Worm (Caenorhabditis elegans): ENCODE data around the gene vps-37.
A peak's percentile ranks its signal among the peaks of the same experiment; 100 is the strongest.

The vps-37 gene

ce11 chrV:5591887-5592286 is 613 bp upstream of the vps-37 start (continued):
- TF ChIP-seq mes-2 (tag; optimal IDR thresholded peaks at IDR 0.05; ENCODE audit: poor library complexity, severe bottlenecking) (peak; percentile 10), F44E2.7 (GFP tag; IDR thresholded peaks at IDR 0.05) (0 out of 2 replicates have a peak, but pooled peaks have one; percentile 19), dmd-6 (GFP tag; IDR thresholded peaks at IDR 0.05) (no peak), aly-2 (tag; optimal IDR thresholded peaks at IDR 0.05) (no peak), lin-15B (tag; optimal IDR thresholded peaks at IDR 0.05) (no peak), nhr-237 (tag; optimal IDR thresholded peaks at IDR 0.05) (no peak), zfp-3 (GFP tag; conservative IDR thresholded peaks at IDR 0.05) (peak; percentile 30; the same call in 1 of the 2 replicates), pha-4 (GFP tag; IDR thresholded peaks at IDR 0.05) (peak; percentile 83; the same call in 1 of the 2 replicates), pha-4 (tag; optimal IDR thresholded peaks at IDR 0.05) (no peak), nhr-76 (tag; optimal IDR thresholded peaks at IDR 0.05) (no peak), attf-4 (tag; optimal IDR thresholded peaks at IDR 0.05) (no peak), ZK546.5 (tag; optimal IDR thresholded peaks at IDR 0.05) (no peak), nhr-102 (tag; optimal IDR thresholded peaks at IDR 0.05) (no peak), nhr-111 (GFP tag; optimal IDR thresholded peaks at IDR 0.05) (peak; percentile 76), madf-5 (GFP tag; IDR thresholded peaks at IDR 0.05) (peak; percentile 78 to 94; a peak in 3 of 4 replicates), Y105C5A.15 (GFP tag; IDR thresholded peaks at IDR 0.05) (peak; percentile 99), spr-3 (GFP tag; optimal IDR thresholded peaks at IDR 0.05) (peak; percentile 2), gei-8 (GFP tag; optimal IDR thresholded peaks at IDR 0.05) (peak; percentile 77), unc-130 (GFP tag; optimal IDR thresholded peaks at IDR 0.05) (peak; percentile 33), saeg-2 (GFP tag; IDR thresholded peaks at IDR 0.05) (0 out of 2 replicates have a peak, but pooled peaks have one; percentile 52), F37D6.2 (tag; optimal IDR thresholded peaks at IDR 0.05) (no peak)

ce11 chrV:5593406-5593805 is 906 bp downstream of the vps-37 start, which contains the start of gene mrpl-48:
mrpl-48 (plus strand) TSS chrV:5593706.
- TF ChIP-seq nhr-48 (tag; optimal IDR thresholded peaks at IDR 0.05) (no peak), madf-5 (GFP tag; IDR thresholded peaks at IDR 0.05) (no peak), zfp-2 (tag; optimal IDR thresholded peaks at IDR 0.05) (no peak), hif-1 (tag; optimal IDR thresholded peaks at IDR 0.05) (no peak), fkh-10 (GFP tag; optimal IDR thresholded peaks at IDR 0.05) (no peak), ces-1 (GFP tag; optimal IDR thresholded peaks at IDR 0.05) (no peak), zfp-3 (GFP tag; conservative IDR thresholded peaks at IDR 0.05) (no peak)

- TF ChIP-seq Y105C5A.15 (GFP tag; IDR thresholded peaks at IDR 0.05): no peak
- no peak for TF ChIP-seq dve-1 (tag; optimal IDR thresholded peaks at IDR 0.05; ENCODE audit: insufficient read depth)
- TF ChIP-seq lim-7 (GFP tag; IDR thresholded peaks at IDR 0.05): no peak
- TF ChIP-seq aha-1 (tag): peak; percentile 44
These were observed 1.8 kb downstream of the vps-37 start, which contains the start of gene crn-2 for ce11 chrV:5594315-5594714. crn-2 (plus strand) TSS chrV:5594615.

- TF ChIP-seq snpc-4 (tag; optimal IDR thresholded peaks at IDR 0.05) (peak; percentile 6), dpl-1 (GFP tag; optimal IDR thresholded peaks at IDR 0.05) (peak; percentile 88), daf-19 (GFP tag; conservative IDR thresholded peaks at IDR 0.05) (no peak), Y48G9A.11 (GFP tag; IDR thresholded peaks at IDR 0.05) (no peak), pha-4 (GFP tag; IDR thresholded peaks at IDR 0.05) (no peak), pha-4 (tag; optimal IDR thresholded peaks at IDR 0.05) (peak; percentile 15), hif-1 (tag; optimal IDR thresholded peaks at IDR 0.05) (no peak), hlh-30 (tag; optimal IDR thresholded peaks at IDR 0.05; ENCODE audit: insufficient read depth) (peak; percentile 24), nhr-6 (tag; optimal IDR thresholded peaks at IDR 0.05) (peak; percentile 56), mes-2 (tag; optimal IDR thresholded peaks at IDR 0.05; ENCODE audit: poor library complexity, severe bottlenecking) (peak; percentile 67), F37D6.2 (tag; optimal IDR thresholded peaks at IDR 0.05) (no peak), lsy-2 (tag; optimal IDR thresholded peaks at IDR 0.05) (peak in 1 of 2 experiments; percentile 54), lin-38 (GFP tag; IDR thresholded peaks at IDR 0.05) (peak; percentile 91), aha-1 (tag) (peak; percentile 91)
These were observed 4.0 kb downstream of the vps-37 start, which contains the start of gene zhit-1 for ce11 chrV:5596391-5597030. zhit-1 (minus strand) TSS chrV:5596551.

Measured in whole organism, L4 larva.